Fruit fly (Drosophila melanogaster) whole organism, embryonic: ENCODE data around the gene Bsg.

Experiments used
- Bdp1 ChIP-seq: fragments of 200-800 bp; sonication (Bioruptor generic); optimal IDR thresholded peaks from 3 replicates; lab custom pipeline; 2016; ENCODE audit warnings: missing biosample characterization, missing genetic modification characterization
- CG10462 ChIP-seq: fragments of 200-800 bp; sonication (Bioruptor generic); optimal IDR thresholded peaks from 2 replicates; lab custom pipeline; 2016; ENCODE audit warnings: missing biosample characterization, missing genetic modification characterization
- CG10565 ChIP-seq: fragments of 200-800 bp; sonication (Bioruptor generic); optimal IDR thresholded peaks from 3 replicates; lab custom pipeline; 2016; ENCODE audit warnings: missing biosample characterization, mild to moderate bottlenecking, missing genetic modification characterization
- CG10959 ChIP-seq: fragments of 200-800 bp; sonication (Bioruptor generic); IDR thresholded peaks from 2 replicates; pipeline ENCODE4 v1.3.6; 2022; ENCODE audit warnings: missing biosample characterization, missing genetic modification characterization
- CG13894 ChIP-seq: fragments of 200-800 bp; sonication (Bioruptor generic); optimal IDR thresholded peaks from 3 replicates; lab custom pipeline; 2018; ENCODE audit warnings: missing biosample characterization, mild to moderate bottlenecking, missing genetic modification characterization, moderate library complexity
- CG15011 ChIP-seq: fragments of 200-800 bp; sonication (Bioruptor generic); optimal IDR thresholded peaks from 3 replicates; lab custom pipeline; 2018; ENCODE audit warnings: missing biosample characterization, mild to moderate bottlenecking, missing genetic modification characterization
- CG15269 ChIP-seq: fragments of 200-800 bp; sonication (Bioruptor generic); optimal IDR thresholded peaks from 2 replicates; lab custom pipeline; 2018; ENCODE audit warnings: missing biosample characterization, mild to moderate bottlenecking, missing genetic modification characterization, moderate library complexity
- CG17328 ChIP-seq: fragments of 200-800 bp; sonication (Bioruptor generic); IDR thresholded peaks from 2 replicates; pipeline ENCODE4 v1.3.6; 2022; ENCODE audit warnings: missing biosample characterization, missing genetic modification characterization
- CG34224 ChIP-seq: fragments of 200-800 bp; sonication (Bioruptor generic); IDR thresholded peaks from 3 replicates; pipeline ENCODE4 v1.3.6; 2022; ENCODE audit warnings: missing biosample characterization, missing genetic modification characterization; ENCODE audit not compliant: partially characterized antibody
- CG6654 ChIP-seq: fragments of 200-800 bp; sonication (Bioruptor generic); optimal IDR thresholded peaks from 2 replicates; lab custom pipeline; 2017; ENCODE audit warnings: missing biosample characterization, mild to moderate bottlenecking, missing genetic modification characterization
- CG7372 ChIP-seq: fragments of 200-800 bp; sonication (Bioruptor generic); IDR thresholded peaks from 2 replicates; pipeline ENCODE4 v1.3.6; 2022; ENCODE audit warnings: missing biosample characterization, missing genetic modification characterization
- CG7556 ChIP-seq: fragments of 200-800 bp; sonication (Bioruptor generic); optimal IDR thresholded peaks from 2 replicates; lab custom pipeline; 2017; ENCODE audit warnings: missing biosample characterization, mild to moderate bottlenecking, missing genetic modification characterization
- CG7786 ChIP-seq: fragments of 200-800 bp; sonication (Bioruptor generic); optimal IDR thresholded peaks from 2 replicates; lab custom pipeline; 2016; ENCODE audit warnings: missing biosample characterization, missing genetic modification characterization
- CG8388 ChIP-seq: fragments of 200-800 bp; sonication (Bioruptor generic); optimal IDR thresholded peaks from 2 replicates; lab custom pipeline; 2019; ENCODE audit warnings: missing biosample characterization, mild to moderate bottlenecking, missing genetic modification characterization, moderate library complexity
- CG9437 ChIP-seq: fragments of 200-800 bp; sonication (Bioruptor generic); optimal IDR thresholded peaks from 2 replicates; lab custom pipeline; 2018; ENCODE audit warnings: missing biosample characterization, mild to moderate bottlenecking, missing genetic modification characterization
- Doc2 ChIP-seq: fragments of 200-800 bp; sonication (Bioruptor generic); IDR thresholded peaks from 2 replicates; pipeline ENCODE4 v1.3.6; 2022; ENCODE audit warnings: missing biosample characterization, missing genetic modification characterization
- Fer2 ChIP-seq: fragments of 200-800 bp; sonication (Bioruptor generic); optimal IDR thresholded peaks from 2 replicates; lab custom pipeline; 2018; ENCODE audit warnings: missing biosample characterization, mild to moderate bottlenecking, missing genetic modification characterization, moderate library complexity
- GATAe ChIP-seq: fragments of 200-800 bp; sonication (Bioruptor generic); conservative IDR thresholded peaks from 2 replicates; pipeline ENCODE4 v1.3.6; 2022; ENCODE audit warnings: missing biosample characterization, missing genetic modification characterization
- H2.0 ChIP-seq: fragments of 200-800 bp; sonication (Bioruptor generic); IDR thresholded peaks from 2 replicates; pipeline ENCODE4 v1.3.6; 2022; ENCODE audit warnings: missing biosample characterization, missing genetic modification characterization
- HHEX ChIP-seq: fragments of 200-800 bp; sonication (Bioruptor generic); optimal IDR thresholded peaks from 3 replicates; lab custom pipeline; 2017; ENCODE audit warnings: missing biosample characterization, mild to moderate bottlenecking, missing genetic modification characterization, missing genetic modification reagents
- Hand ChIP-seq: fragments of 200-800 bp; sonication (Bioruptor generic); optimal IDR thresholded peaks from 2 replicates; lab custom pipeline; 2017; ENCODE audit warnings: mild to moderate bottlenecking, missing biosample characterization, missing genetic modification reagents, missing genetic modification characterization
- Hr78 ChIP-seq, 2 experiments: fragments of 200-800 bp in 1 of 2; fragments of >200 bp in 1 of 2; sonication (Bioruptor generic) in 1 of 2; optimal IDR thresholded peaks; 2 replicates each; lab custom pipeline; 2017 to 2019; ENCODE audit warnings: missing biosample characterization in 2 of 2, missing genetic modification characterization in 2 of 2, mild to moderate bottlenecking in 1 of 2, moderate library complexity in 1 of 2
- Oaz ChIP-seq: fragments of 200-800 bp; sonication (Bioruptor generic); IDR thresholded peaks from 2 replicates; pipeline ENCODE4 v1.3.6; 2022; ENCODE audit warnings: missing biosample characterization, missing genetic modification characterization
- Sin3A ChIP-seq: fragments of >200 bp; optimal IDR thresholded peaks from 2 replicates; lab custom pipeline; 2018
- Spps ChIP-seq: fragments of 200-800 bp; sonication (Bioruptor generic); optimal IDR thresholded peaks from 2 replicates; lab custom pipeline; 2018; ENCODE audit warnings: missing biosample characterization, mild to moderate bottlenecking, missing genetic modification characterization
- Usf ChIP-seq: fragments of 200-800 bp; sonication (Bioruptor generic); optimal IDR thresholded peaks from 2 replicates; lab custom pipeline; 2017; ENCODE audit warnings: missing genotype, missing biosample characterization, missing genetic modification characterization
- abd-A ChIP-seq: fragments of 200-800 bp; sonication (Bioruptor generic); optimal IDR thresholded peaks from 3 replicates; lab custom pipeline; 2019; ENCODE audit warnings: missing biosample characterization, mild to moderate bottlenecking, missing genetic modification characterization, moderate library complexity
- chm ChIP-seq: fragments of 200-800 bp; sonication (Bioruptor generic); IDR thresholded peaks from 2 replicates; pipeline ENCODE4 v1.3.6; 2022; ENCODE audit warnings: missing biosample characterization, missing genetic modification characterization
- chn ChIP-seq: fragments of 200-800 bp; sonication (Bioruptor generic); optimal IDR thresholded peaks from 2 replicates; lab custom pipeline; 2016; ENCODE audit warnings: missing biosample characterization, missing genetic modification characterization
- danr ChIP-seq: fragments of 200-800 bp; sonication (Bioruptor generic); IDR thresholded peaks from 2 replicates; pipeline ENCODE4 v1.3.6; 2022; ENCODE audit warnings: missing biosample characterization, missing genetic modification characterization
- eve ChIP-seq, 2 experiments: fragments of >200 bp; optimal IDR thresholded peaks; 2 replicates each; lab custom pipeline; 2017; ENCODE audit warnings: missing biosample characterization in 2 of 2, missing genetic modification characterization in 2 of 2
- fd96Cb ChIP-seq: fragments of 200-800 bp; sonication (Bioruptor generic); optimal IDR thresholded peaks from 2 replicates; lab custom pipeline; 2018; ENCODE audit warnings: missing biosample characterization, mild to moderate bottlenecking, missing genetic modification characterization, moderate library complexity
- grau ChIP-seq: fragments of 200-800 bp; optimal IDR thresholded peaks from 3 replicates; lab custom pipeline; 2019; ENCODE audit warnings: missing biosample characterization, mild to moderate bottlenecking, missing genetic modification characterization, moderate library complexity
- grn ChIP-seq: fragments of 200-800 bp; sonication (Bioruptor generic); optimal IDR thresholded peaks from 3 replicates; lab custom pipeline; 2017; ENCODE audit warnings: missing biosample characterization, missing genetic modification characterization
- hth ChIP-seq: fragments of >200 bp; optimal IDR thresholded peaks from 2 replicates; lab custom pipeline; 2017; ENCODE audit warnings: inconsistent platforms
- inv ChIP-seq: fragments of 200-800 bp; sonication (Bioruptor generic); IDR thresholded peaks from 2 replicates; pipeline ENCODE4 v1.3.6; 2022; ENCODE audit warnings: missing biosample characterization, missing genetic modification characterization; ENCODE audit not compliant: partially characterized antibody
- klu ChIP-seq: fragments of 200-800 bp; sonication (Bioruptor generic); IDR thresholded peaks from 2 replicates; pipeline ENCODE4 v1.3.6; 2022; ENCODE audit warnings: missing biosample characterization, missing genetic modification characterization
- lov ChIP-seq, 2 experiments: fragments of 200-800 bp in 1 of 2; fragments of >200 bp in 1 of 2; sonication (Bioruptor generic) in 1 of 2; IDR thresholded peaks in 1 of 2; optimal IDR thresholded peaks in 1 of 2; 2 replicates in 1 of 2; 3 replicates in 1 of 2; pipeline versions ENCODE4 v1.3.6 to Lab custom; 2017 to 2022; ENCODE audit warnings: missing biosample characterization in 1 of 2, missing genetic modification characterization in 1 of 2
- nerfin-1 ChIP-seq: fragments of 200-800 bp; sonication (Bioruptor generic); optimal IDR thresholded peaks from 3 replicates; lab custom pipeline; 2019; ENCODE audit warnings: missing biosample characterization, mild to moderate bottlenecking, missing genetic modification characterization, moderate library complexity
- odd ChIP-seq: fragments of 200-800 bp; sonication (Bioruptor generic); optimal IDR thresholded peaks from 2 replicates; lab custom pipeline; 2017; ENCODE audit warnings: missing biosample characterization, mild to moderate bottlenecking, missing genetic modification characterization
- otp ChIP-seq: fragments of 200-800 bp; sonication (Bioruptor generic); IDR thresholded peaks from 3 replicates; pipeline ENCODE4, ENCODE4 v1.3.6; 2022; ENCODE audit warnings: missing biosample characterization, missing genetic modification characterization
- peb ChIP-seq: fragments of 200-800 bp; sonication (Bioruptor generic); IDR thresholded peaks from 2 replicates; pipeline ENCODE4 v1.3.6; 2022; ENCODE audit warnings: missing biosample characterization, missing genetic modification characterization
- pfk ChIP-seq: fragments of 200-800 bp; sonication (Bioruptor generic); optimal IDR thresholded peaks from 2 replicates; lab custom pipeline; 2018; ENCODE audit warnings: missing biosample characterization, mild to moderate bottlenecking, missing genetic modification characterization, moderate library complexity
- pzg ChIP-seq: fragments of 200-800 bp; sonication (Bioruptor generic); optimal IDR thresholded peaks from 3 replicates; lab custom pipeline; 2018; ENCODE audit warnings: missing biosample characterization, mild to moderate bottlenecking, missing genetic modification characterization, moderate library complexity
- repo ChIP-seq: fragments of 200-800 bp; sonication (Bioruptor generic); optimal IDR thresholded peaks from 2 replicates; lab custom pipeline; 2016; ENCODE audit warnings: missing biosample characterization, missing genetic modification characterization
- shn ChIP-seq: fragments of 200-800 bp; sonication (Bioruptor generic); optimal IDR thresholded peaks from 3 replicates; lab custom pipeline; 2016; ENCODE audit warnings: missing biosample characterization, missing genetic modification characterization
- trem ChIP-seq: fragments of 200-800 bp; optimal IDR thresholded peaks from 3 replicates; lab custom pipeline; 2019; ENCODE audit warnings: missing biosample characterization, mild to moderate bottlenecking, missing genetic modification characterization, moderate library complexity
- trh ChIP-seq: fragments of 200-800 bp; sonication (Bioruptor generic); optimal IDR thresholded peaks from 2 replicates; lab custom pipeline; 2016; ENCODE audit warnings: missing biosample characterization, missing genetic modification characterization
- unc-4 ChIP-seq: fragments of 200-800 bp; sonication (Bioruptor generic); IDR thresholded peaks from 2 replicates; pipeline ENCODE4 v1.3.6; 2022; ENCODE audit warnings: missing biosample characterization, missing genetic modification characterization; ENCODE audit not compliant: partially characterized antibody
- vfl ChIP-seq: fragments of 200-800 bp; sonication (Bioruptor generic); optimal IDR thresholded peaks from 2 replicates; lab custom pipeline; 2016; ENCODE audit warnings: missing biosample characterization, missing genetic modification characterization

The Bsg gene

DNA sequence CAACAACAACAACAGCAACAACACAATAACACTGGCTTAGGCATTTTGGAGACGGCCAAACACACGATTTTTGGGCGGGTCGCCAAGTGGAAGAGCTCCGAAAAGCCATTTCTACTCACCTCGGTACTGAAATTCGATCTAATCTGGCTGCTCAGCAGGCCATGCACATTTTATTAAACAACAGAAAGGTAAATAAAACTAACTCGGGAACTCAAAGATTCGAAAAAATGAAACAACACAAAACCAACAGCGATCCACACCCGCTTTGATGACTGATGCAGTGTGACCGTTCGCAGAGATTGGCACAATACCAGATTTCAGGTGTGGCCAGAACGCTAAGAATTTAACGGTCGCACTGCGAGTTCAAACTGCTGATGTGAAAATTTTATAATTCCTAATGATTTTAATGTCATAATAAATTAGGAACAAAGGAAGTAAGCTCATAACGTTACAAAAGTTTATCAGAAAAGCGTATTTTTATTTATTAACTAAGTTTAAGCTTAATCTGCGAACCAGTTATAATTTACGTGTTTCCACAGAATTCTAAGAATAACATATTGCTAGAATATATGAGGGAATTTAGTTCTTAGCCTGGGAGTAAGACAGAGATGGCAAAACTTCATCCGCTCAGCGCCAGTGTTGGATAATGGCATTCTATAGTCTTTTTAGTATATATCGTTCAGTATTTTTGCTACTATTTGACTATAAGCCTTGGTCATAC, 368 bp upstream of the Bsg start, which contains the start of gene Mcr (continued):
- no peak for TF ChIP-seq repo (GFP tag; lab: Kevin White, UChicago)
- TF ChIP-seq CG34224 (GFP tag; lab: Robert Waterston, UW) = no peak
- TF ChIP-seq trem (tag; lab: Kevin White, UChicago) = peak; percentile 48
- TF ChIP-seq Oaz (GFP tag; lab: Robert Waterston, UW) = no peak
- TF ChIP-seq CG7786 (GFP tag; lab: Kevin White, UChicago) = peak; percentile 11
- no peak for TF ChIP-seq CG15011 (GFP tag; lab: Kevin White, UChicago)
- TF ChIP-seq H2.0 (GFP tag; lab: Robert Waterston, UW) = 0 out of 2 replicates have a peak, but pooled peaks have one; percentile 2
- TF ChIP-seq CG15269 (tag; lab: Kevin White, UChicago) = no peak
- peak; percentile 7 for TF ChIP-seq grau (tag; lab: Kevin White, UChicago)
- no peak for TF ChIP-seq Bdp1
- TF ChIP-seq hth = no peak
- no peak for TF ChIP-seq abd-A (tag; lab: Kevin White, UChicago)
- no peak for TF ChIP-seq trh (GFP tag; lab: Kevin White, UChicago)
- TF ChIP-seq Doc2 (GFP tag; lab: Robert Waterston, UW) = no peak
- TF ChIP-seq CG10959 (GFP tag; lab: Robert Waterston, UW) = no peak
- no peak for TF ChIP-seq CG6654 (GFP tag; lab: Kevin White, UChicago)
- TF ChIP-seq lov (optimal IDR thresholded peaks at IDR 0.05; lab: Kevin White, UChicago) = no peak
- TF ChIP-seq lov (GFP tag; IDR thresholded peaks at IDR 0.05; lab: Robert Waterston, UW) = 0 out of 3 replicates have a peak, but pooled peaks have one; percentile 36
- TF ChIP-seq GATAe (GFP tag; lab: Robert Waterston, UW) = no peak
- no peak for TF ChIP-seq pfk (GFP tag; lab: Kevin White, UChicago)
- TF ChIP-seq grn (GFP tag; lab: Kevin White, UChicago) = no peak
- TF ChIP-seq Spps (tag; lab: Kevin White, UChicago) = no peak
- no peak for TF ChIP-seq CG7372 (GFP tag; lab: Robert Waterston, UW)
- no peak for TF ChIP-seq klu (GFP tag; lab: Robert Waterston, UW)
- TF ChIP-seq nerfin-1 (tag; lab: Kevin White, UChicago) = peak; percentile 73
- no peak for TF ChIP-seq otp (GFP tag; lab: Robert Waterston, UW)
- TF ChIP-seq Sin3A (lab: Kevin White, UChicago) = peak; percentile 85
- no peak for TF ChIP-seq CG7556 (GFP tag; lab: Kevin White, UChicago)
- TF ChIP-seq CG10462 (GFP tag; lab: Kevin White, UChicago) = no peak
- peak; percentile 70 for TF ChIP-seq pzg
- no peak for TF ChIP-seq Hand (GFP tag; lab: Kevin White, UChicago)
- TF ChIP-seq vfl (GFP tag; lab: Kevin White, UChicago) = no peak
- no peak for TF ChIP-seq chn
- TF ChIP-seq odd (GFP tag; lab: Kevin White, UChicago) = no peak
- TF ChIP-seq chm (GFP tag; lab: Robert Waterston, UW) = no peak; the same call in 1 of the 2 replicates
- no peak for TF ChIP-seq Usf (GFP tag; lab: Kevin White, UChicago)
- no peak for TF ChIP-seq shn (GFP tag; lab: Kevin White, UChicago)
- TF ChIP-seq eve (GFP tag; optimal IDR thresholded peaks at IDR 0.05; lab: Kevin White, UChicago) = no peak
- no peak for TF ChIP-seq Fer2
- TF ChIP-seq peb (GFP tag; lab: Robert Waterston, UW) = no peak
- TF ChIP-seq HHEX = no peak
- TF ChIP-seq CG13894 (tag; lab: Kevin White, UChicago) = no peak
- no peak for TF ChIP-seq CG10565 (GFP tag; lab: Kevin White, UChicago)
- TF ChIP-seq CG9437 (GFP tag; lab: Kevin White, UChicago) = no peak
- no peak for TF ChIP-seq Hr78 (GFP tag; optimal IDR thresholded peaks at IDR 0.05; lab: Kevin White, UChicago)
- TF ChIP-seq CG8388 = no peak
- TF ChIP-seq unc-4 (GFP tag; lab: Robert Waterston, UW) = peak; percentile 57
- TF ChIP-seq CG17328 (GFP tag; lab: Robert Waterston, UW) = no peak
- no peak for TF ChIP-seq danr (GFP tag; lab: Robert Waterston, UW)
- no peak for TF ChIP-seq fd96Cb
- peak; percentile 35; the same call in 1 of the 2 replicates for TF ChIP-seq inv (GFP tag; lab: Robert Waterston, UW)
